Worm (Caenorhabditis elegans) whole organism, mixed stage, embryonic: Measurements from ENCODE around the gene C53A3.3.

Source experiments
- M03D4.4 ChIP-seq: sonication (generic microtip); optimal IDR thresholded peaks from 2 replicates; lab custom pipeline; 2017; ENCODE audit warnings: mild to moderate bottlenecking, missing genetic modification characterization, missing compliant biosample characterization
- blmp-1 ChIP-seq: fragments of 150-350 bp; optimal IDR thresholded peaks from 2 replicates; lab custom pipeline; 2014; ENCODE audit warnings: missing biosample characterization, missing genetic modification characterization
- cnd-1 ChIP-seq: fragments of 200-800 bp; sonication (Bioruptor generic); optimal IDR thresholded peaks from 2 replicates; lab custom pipeline; 2018; ENCODE audit warnings: mild to moderate bottlenecking, missing genetic modification characterization, missing compliant biosample characterization
- drap-1 ChIP-seq: fragments of 200-800 bp; sonication (Bioruptor generic); optimal IDR thresholded peaks from 3 replicates; lab custom pipeline; 2018; ENCODE audit warnings: mild to moderate bottlenecking, missing genetic modification characterization, missing compliant biosample characterization
- elt-1 ChIP-seq: sonication (generic microtip); optimal IDR thresholded peaks from 2 replicates; lab custom pipeline; 2017; ENCODE audit warnings: missing genetic modification characterization, mild to moderate bottlenecking, missing compliant biosample characterization, antibody characterized with exemption, moderate library complexity, borderline replicate concordance; ENCODE audit not compliant: insufficient read depth
- flh-1 ChIP-seq: fragments of 200-800 bp; sonication (Bioruptor generic); optimal IDR thresholded peaks from 2 replicates; lab custom pipeline; 2018; ENCODE audit warnings: mild to moderate bottlenecking, missing genetic modification characterization, moderate library complexity, missing compliant biosample characterization
- ham-2 ChIP-seq: fragments of 200-800 bp; sonication (Bioruptor generic); optimal IDR thresholded peaks from 2 replicates; lab custom pipeline; 2018; ENCODE audit warnings: mild to moderate bottlenecking, missing genetic modification characterization, missing compliant biosample characterization
- hlh-1 ChIP-seq: fragments of 150-350 bp; optimal IDR thresholded peaks from 2 replicates; lab custom pipeline; 2014; ENCODE audit warnings: missing biosample characterization, missing genetic modification reagents, missing genetic modification characterization
- lin-13 ChIP-seq: fragments of 150-350 bp; optimal IDR thresholded peaks from 2 replicates; lab custom pipeline; 2014; ENCODE audit warnings: missing biosample characterization, missing genetic modification characterization
- mab-5 ChIP-seq: fragments of 150-350 bp; optimal IDR thresholded peaks from 2 replicates; lab custom pipeline; 2014; ENCODE audit warnings: missing biosample characterization, missing genetic modification characterization
- nhr-12 ChIP-seq: fragments of 150-350 bp; optimal IDR thresholded peaks from 2 replicates; lab custom pipeline; 2014; ENCODE audit warnings: missing biosample characterization, missing genetic modification characterization
- nhr-28 ChIP-seq: fragments of 150-350 bp; optimal IDR thresholded peaks from 2 replicates; lab custom pipeline; 2014; ENCODE audit warnings: missing biosample characterization, missing genetic modification characterization
- nhr-76 ChIP-seq: sonication (generic microtip); optimal IDR thresholded peaks from 2 replicates; lab custom pipeline; 2017; ENCODE audit warnings: missing biosample characterization, missing genetic modification characterization
- pha-4 ChIP-seq: fragments of 150-350 bp; optimal IDR thresholded peaks from 2 replicates; lab custom pipeline; 2018; ENCODE audit warnings: missing biosample characterization, missing genetic modification reagents, missing genetic modification characterization
- sptf-1 ChIP-seq: sonication (generic microtip); optimal IDR thresholded peaks from 2 replicates; lab custom pipeline; 2017; ENCODE audit warnings: mild to moderate bottlenecking, missing genetic modification characterization, moderate library complexity, missing compliant biosample characterization
- tbx-8 ChIP-seq: fragments of 200-800 bp; sonication (Bioruptor generic); optimal IDR thresholded peaks from 2 replicates; lab custom pipeline; 2018; ENCODE audit warnings: mild to moderate bottlenecking, missing genetic modification characterization, moderate library complexity, missing compliant biosample characterization
- zip-8 ChIP-seq: fragments of 150-350 bp; optimal IDR thresholded peaks from 2 replicates; lab custom pipeline; 2014; ENCODE audit warnings: missing biosample characterization, missing genetic modification characterization
- ztf-11 ChIP-seq: fragments of 150-350 bp; optimal IDR thresholded peaks from 2 replicates; lab custom pipeline; 2014; ENCODE audit warnings: missing biosample characterization, missing genetic modification characterization

The C53A3.3 gene

DNA sequence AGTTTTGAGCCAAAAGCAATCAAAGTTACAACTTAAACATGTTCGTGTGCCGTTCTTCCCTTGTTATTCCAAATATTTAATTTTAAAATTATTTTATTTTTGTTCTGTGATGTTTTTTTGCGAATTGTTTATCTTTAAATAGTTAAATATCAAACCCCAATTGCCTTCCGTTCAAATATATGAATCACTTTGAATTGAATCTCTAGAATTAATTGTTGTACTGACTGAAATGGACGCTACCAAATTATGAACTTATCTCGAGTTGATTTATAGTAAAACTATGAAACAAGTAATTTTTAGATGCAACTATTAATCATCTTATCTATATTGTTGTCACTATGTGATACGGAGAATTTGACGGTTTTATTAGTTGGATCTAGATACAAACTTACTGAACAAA lies 35.7 kb downstream of the C53A3.3 start, which contains the start of gene ZC250.2:
TSS of gene ZC250.2 (plus strand) at position 301 of the 400 bp plus-strand sequence.
- no peak for TF ChIP-seq blmp-1 (tag; lab: Kevin White, UChicago)
- TF ChIP-seq sptf-1 (tag; lab: Kevin White, UChicago): no peak
- TF ChIP-seq, all 35 proteins: peak for 0

DNA sequence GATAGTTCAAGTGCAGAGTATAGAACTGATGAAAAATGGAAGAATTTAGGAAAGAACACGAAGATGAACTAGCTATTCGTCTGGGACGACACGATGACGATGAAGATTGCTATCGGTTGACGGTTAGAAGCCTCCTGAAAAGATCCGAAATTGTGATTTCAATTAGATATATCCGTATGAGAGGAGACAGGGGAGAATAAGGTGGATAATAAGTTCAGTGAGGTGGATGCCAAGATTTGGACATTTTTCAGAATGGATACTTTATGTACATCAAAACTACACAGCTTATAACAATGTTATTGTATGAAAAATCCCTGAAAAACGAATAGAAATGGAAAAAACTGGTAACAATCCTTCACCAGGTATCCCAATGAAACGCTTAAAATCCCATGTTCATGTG lies 41.8 kb downstream of the C53A3.3 start, which contains the start of gene nstp-3:
TSS of gene nstp-3 (minus strand) at position 101 of the 400 bp plus-strand sequence.
- TF ChIP-seq elt-1 (peak; percentile 9), sptf-1 (tag; lab: Kevin White, UChicago) (no peak), flh-1 (GFP tag; lab: Kevin White, UChicago) (no peak)

DNA sequence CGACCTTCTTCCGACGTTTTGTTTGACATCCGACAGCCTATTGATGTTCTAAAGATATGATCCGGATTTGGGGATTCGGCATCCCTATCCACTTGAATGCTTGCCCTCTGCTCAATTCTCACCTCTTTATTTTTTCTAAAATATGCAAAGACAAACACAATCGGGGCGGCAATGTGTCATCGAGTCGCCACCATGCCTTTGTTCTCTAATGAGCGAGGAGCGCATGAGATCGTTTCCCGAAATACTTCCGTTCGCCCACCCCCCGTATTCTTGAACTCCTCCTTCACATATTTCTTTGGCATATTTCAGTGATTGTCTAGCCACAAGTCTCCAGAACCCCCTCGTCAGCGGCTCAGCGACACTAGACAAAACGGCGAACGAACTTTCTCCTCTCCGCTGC lies 43.1 kb downstream of the C53A3.3 start, which contains the start of gene cyn-17:
TSS of gene cyn-17 (plus strand) at position 301 of the 400 bp plus-strand sequence.
- TF ChIP-seq nhr-12 (tag; lab: Kevin White, UChicago): no peak
- TF ChIP-seq flh-1 (GFP tag; lab: Kevin White, UChicago): no peak
- TF ChIP-seq nhr-28: no peak
- no peak for TF ChIP-seq nhr-76 (tag; lab: Kevin White, UChicago)
- TF ChIP-seq cnd-1 (tag; lab: Kevin White, UChicago): no peak
- TF ChIP-seq lin-13 (tag; lab: Kevin White, UChicago): no peak
- no peak for TF ChIP-seq pha-4 (tag; lab: Kevin White, UChicago)
- TF ChIP-seq tbx-8 (GFP tag; lab: Kevin White, UChicago): no peak
- TF ChIP-seq mab-5: no peak
- no peak for TF ChIP-seq ztf-11 (tag; lab: Kevin White, UChicago)
- no peak for TF ChIP-seq M03D4.4 (tag; lab: Kevin White, UChicago)
- no peak for TF ChIP-seq sptf-1 (tag; lab: Kevin White, UChicago)
- TF ChIP-seq drap-1: no peak
- no peak for TF ChIP-seq ham-2 (GFP tag; lab: Kevin White, UChicago)
- no peak for TF ChIP-seq hlh-1

DNA sequence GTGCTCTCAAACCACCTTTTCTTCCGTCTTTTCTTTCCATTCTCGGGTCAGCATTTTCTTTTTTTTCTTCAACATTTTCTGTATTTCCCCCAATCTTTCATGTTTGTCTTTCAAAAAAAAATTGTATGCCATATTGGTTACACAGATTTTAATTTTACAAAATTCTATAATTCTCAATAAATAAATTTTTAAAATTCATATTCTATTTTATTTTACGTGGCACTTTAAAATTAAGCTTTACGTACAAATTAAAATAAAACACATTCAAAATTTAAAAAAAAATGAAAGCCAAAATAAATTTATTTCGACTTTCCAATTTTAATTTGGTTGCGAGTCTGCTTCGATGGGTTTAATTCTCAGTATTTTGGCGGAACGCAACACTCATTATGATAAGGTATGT lies 49.2 kb downstream of the C53A3.3 start, which contains the start of gene ZC250.5:
TSS of gene ZC250.5 (plus strand) at position 301 of the 400 bp plus-strand sequence.
- TF ChIP-seq zip-8 (no peak), lin-13 (tag; lab: Kevin White, UChicago) (no peak)
